Worm (Caenorhabditis elegans): ENCODE results near the gene tbcb-1.

DNA sequence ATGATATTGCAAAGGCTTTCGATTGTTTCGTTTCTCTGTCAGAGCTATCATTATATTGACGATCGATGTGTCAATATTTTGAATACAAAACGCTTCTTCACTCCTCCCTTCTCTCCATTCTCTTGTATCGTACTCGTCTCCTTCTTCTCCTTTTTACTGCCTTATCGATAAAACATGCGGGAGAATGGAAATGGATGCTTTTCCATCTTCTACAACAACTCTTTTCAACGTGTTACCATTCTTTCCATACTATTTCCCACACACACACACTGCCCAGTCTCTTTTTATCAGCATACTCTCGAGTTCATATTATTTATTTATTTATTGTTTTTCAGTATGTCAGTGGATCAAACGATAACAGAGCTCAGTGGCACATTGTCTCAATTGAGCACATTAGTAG, 13.3 kb upstream of the tbcb-1 start, which contains the start of gene C50B8.6:
- TF ChIP-seq klf-2 (GFP tag; conservative IDR thresholded peaks at IDR 0.05), result no peak
- no peak for TF ChIP-seq flt-1 (GFP tag; IDR thresholded peaks at IDR 0.05)
- no peak for TF ChIP-seq T22C8.4 (GFP tag; IDR thresholded peaks at IDR 0.05)
- TF ChIP-seq ztf-29 (GFP tag; IDR thresholded peaks at IDR 0.05), result no peak
- TF ChIP-seq ztf-23 (GFP tag; IDR thresholded peaks at IDR 0.05), result no peak
- TF ChIP-seq med-1 (GFP tag; optimal IDR thresholded peaks at IDR 0.05; ENCODE audit: insufficient read depth), result no peak
